Fruit fly (Drosophila melanogaster): ENCODE results near the gene mtrm.

The mtrm gene

DNA sequence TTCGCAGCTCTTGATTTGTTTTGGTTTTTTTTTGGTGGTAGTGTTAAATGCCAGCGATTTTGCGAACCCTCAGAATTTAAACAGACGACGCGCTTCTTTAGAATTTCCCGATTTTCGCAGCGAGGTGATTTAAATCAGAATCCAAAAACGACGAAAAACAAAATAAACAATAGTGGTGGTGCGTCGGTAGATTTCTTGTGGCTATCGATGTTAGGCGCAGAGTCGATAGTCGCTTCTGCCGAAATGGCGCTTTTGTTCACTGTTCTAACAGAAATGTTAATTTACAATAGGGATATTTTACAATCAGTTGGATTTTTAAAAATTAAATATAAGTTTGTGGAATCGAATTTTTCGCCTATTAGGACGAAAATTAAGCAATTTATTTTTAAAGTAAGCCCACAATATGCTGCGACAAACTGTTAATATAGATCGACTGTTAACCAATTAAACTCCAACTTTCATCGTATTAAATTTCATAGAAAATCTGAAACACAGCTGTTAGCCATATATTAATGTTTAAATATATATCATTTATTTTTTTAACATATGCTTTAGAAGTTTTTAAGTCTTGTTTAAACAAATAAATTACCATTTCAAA, 36.5 kb downstream of the mtrm start, which contains the start of gene CG6983 (continued):
- TF ChIP-seq dysf (GFP tag; IDR thresholded peaks at IDR 0.05) (no peak), CG18011 (GFP tag; optimal IDR thresholded peaks at IDR 0.05) (no peak), ab (GFP tag; optimal IDR thresholded peaks at IDR 0.05) (no peak), slbo (GFP tag; IDR thresholded peaks at IDR 0.05) (peak; percentile 5; the same call in 1 of the 2 replicates), org-1 (GFP tag; optimal IDR thresholded peaks at IDR 0.05) (no peak), Blimp-1 (GFP tag; optimal IDR thresholded peaks at IDR 0.05) (no peak), wor (GFP tag; IDR thresholded peaks at IDR 0.05) (no peak), bbx (GFP tag; IDR thresholded peaks at IDR 0.05; ENCODE audit: partially characterized antibody) (peak; percentile 83), CG8281 (tag; optimal IDR thresholded peaks at IDR 0.05) (no peak), MTF-1 (GFP tag; optimal IDR thresholded peaks at IDR 0.05; ENCODE audit: borderline replicate concordance) (no peak), CG30431 (GFP tag; optimal IDR thresholded peaks at IDR 0.05) (no peak), CG18764 (GFP tag; optimal IDR thresholded peaks at IDR 0.05) (no peak), CG12104 (GFP tag; optimal IDR thresholded peaks at IDR 0.05) (no peak), stwl (tag; optimal IDR thresholded peaks at IDR 0.05) (peak; percentile 16), CG32767 (GFP tag; IDR thresholded peaks at IDR 0.05) (no peak), YL-1 (GFP tag; optimal IDR thresholded peaks at IDR 0.05) (no peak), tgo (GFP tag; IDR thresholded peaks at IDR 0.05) (no peak), aop (GFP tag; IDR thresholded peaks at IDR 0.05) (no peak), Deaf1 (tag; optimal IDR thresholded peaks at IDR 0.05) (no peak), pfk (GFP tag; optimal IDR thresholded peaks at IDR 0.05) (no peak), CG5180 (GFP tag; optimal IDR thresholded peaks at IDR 0.05) (no peak), trem (tag; optimal IDR thresholded peaks at IDR 0.05) (peak; percentile 18), CG9609 (GFP tag; optimal IDR thresholded peaks at IDR 0.05) (no peak), nmo (GFP tag; optimal IDR thresholded peaks at IDR 0.05) (no peak), ATbp (GFP tag; optimal IDR thresholded peaks at IDR 0.05) (no peak), fru (optimal IDR thresholded peaks at IDR 0.05) (no peak), schlank (tag; optimal IDR thresholded peaks at IDR 0.05) (no peak), Aef1 (GFP tag; IDR thresholded peaks at IDR 0.05) (no peak), Nf-YA (GFP tag; IDR thresholded peaks at IDR 0.05) (no peak), lilli (GFP tag; optimal IDR thresholded peaks at IDR 0.05) (no peak), CG3726 (GFP tag; IDR thresholded peaks at IDR 0.05) (no peak), Stat92E (GFP tag; optimal IDR thresholded peaks at IDR 0.05) (no peak), gem (tag; optimal IDR thresholded peaks at IDR 0.05) (no peak), Nf-YC (tag; optimal IDR thresholded peaks at IDR 0.05) (no peak), nom (GFP tag; optimal IDR thresholded peaks at IDR 0.05) (no peak), Camta (GFP tag; optimal IDR thresholded peaks at IDR 0.05) (no peak), hbn (GFP tag; IDR thresholded peaks at IDR 0.05; ENCODE audit: partially characterized antibody) (peak; percentile 71), grau (tag; optimal IDR thresholded peaks at IDR 0.05) (no peak), Hey (tag; optimal IDR thresholded peaks at IDR 0.05) (no peak), rib (GFP tag; IDR thresholded peaks at IDR 0.05) (no peak), CG6689 (GFP tag; IDR thresholded peaks at IDR 0.05) (no peak), CG11085 (GFP tag; IDR thresholded peaks at IDR 0.05) (no peak), p53 (GFP tag; optimal IDR thresholded peaks at IDR 0.05) (no peak), CG11247 (GFP tag; IDR thresholded peaks at IDR 0.05) (no peak), Med (GFP tag) (peak; percentile 74), crc (GFP tag; optimal IDR thresholded peaks at IDR 0.05) (no peak), lbe (GFP tag; optimal IDR thresholded peaks at IDR 0.05) (no peak), CG5953 (GFP tag; IDR thresholded peaks at IDR 0.05) (no peak), CG7372 (GFP tag; IDR thresholded peaks at IDR 0.05) (no peak), oc (tag; optimal IDR thresholded peaks at IDR 0.05) (no peak), CG10979 (tag; optimal IDR thresholded peaks at IDR 0.05) (no peak)
